ENCODE assay signal across 2 fruit fly cellular contexts in the genomic region with DNA sequence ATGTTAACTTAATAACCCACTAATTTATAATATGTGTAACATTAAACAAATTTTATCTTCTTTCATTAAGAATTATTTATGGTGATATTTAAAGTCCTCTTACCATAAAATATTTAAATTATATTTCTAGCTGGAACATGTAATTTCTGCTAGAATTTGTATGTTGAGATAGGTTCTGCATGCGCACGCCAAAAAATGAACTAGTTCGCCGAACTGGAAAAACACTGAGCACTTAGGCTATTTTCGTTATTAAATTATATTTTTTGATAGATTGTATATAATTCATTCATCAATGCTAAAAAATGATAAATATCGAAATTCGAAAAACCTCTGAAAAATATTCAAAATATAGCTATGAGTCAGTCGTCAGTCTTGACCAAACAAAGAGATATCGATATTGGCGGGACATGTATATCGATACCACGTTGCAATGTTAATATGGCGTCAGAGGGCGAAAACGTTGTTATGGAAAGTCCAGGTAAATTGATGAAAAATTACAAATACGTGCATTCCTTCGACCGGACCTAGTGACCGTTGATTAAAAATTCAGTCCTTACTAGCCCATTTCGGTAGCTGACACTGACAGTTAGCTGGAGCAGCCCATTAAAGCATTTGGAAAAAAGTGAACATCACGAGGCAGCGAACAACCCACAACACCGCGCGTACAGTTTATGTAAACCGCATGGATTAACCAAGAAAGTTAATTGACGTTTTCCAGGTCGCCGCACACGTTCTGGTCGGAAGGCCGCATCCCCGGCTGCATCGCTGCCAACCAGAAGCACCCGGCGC.
TF ChIP-seq lines count a peak whose summit lies in the region.

A gene (plus strand): TSS at position 426 of the 789 bp plus-strand sequence.

TF ChIP-seq in whole organism, embryonic, 481 proteins besides CTCF, POLR2A, EP300 and RAD21 (continued from another document and continues in another):
- TF ChIP-seq vnd (GFP tag; IDR thresholded peaks at IDR 0.05; lab: Robert Waterston, UW; ENCODE audit: partially characterized antibody) = peak; percentile 62
- peak; percentile 63; the same call in 2 of the 3 replicates for TF ChIP-seq CG14860 (GFP tag; IDR thresholded peaks at IDR 0.05; lab: Robert Waterston, UW; ENCODE audit: partially characterized antibody)
- 0 out of 2 replicates have a peak, but pooled peaks have one; percentile 15 for TF ChIP-seq CG11247 (GFP tag; IDR thresholded peaks at IDR 0.05; lab: Robert Waterston, UW)
- TF ChIP-seq chm (GFP tag; IDR thresholded peaks at IDR 0.05; lab: Robert Waterston, UW) = no peak
- TF ChIP-seq pzg (GFP tag; optimal IDR thresholded peaks at IDR 0.05; lab: Kevin White, UChicago) = peak; percentile 51
- TF ChIP-seq klu (GFP tag; IDR thresholded peaks at IDR 0.05; lab: Robert Waterston, UW) = peak; percentile 13; the same call in 1 of the 2 replicates
- TF ChIP-seq E2f1 (GFP tag; IDR thresholded peaks at IDR 0.05; lab: Robert Waterston, UW) = peak; percentile 48
- TF ChIP-seq CHES-1-like (GFP tag; optimal IDR thresholded peaks at IDR 0.05; lab: Kevin White, UChicago) = no peak
- peak; percentile 69 for TF ChIP-seq bbx (GFP tag; IDR thresholded peaks at IDR 0.05; lab: Robert Waterston, UW; ENCODE audit: partially characterized antibody)
- TF ChIP-seq Antp (GFP tag; optimal IDR thresholded peaks at IDR 0.05; lab: Kevin White, UChicago) = no peak
- peak; percentile 27 for TF ChIP-seq chn (GFP tag; optimal IDR thresholded peaks at IDR 0.05; lab: Kevin White, UChicago)
- no peak for TF ChIP-seq dan (GFP tag; IDR thresholded peaks at IDR 0.05; lab: Robert Waterston, UW)
- no peak for TF ChIP-seq nerfin-1 (tag; optimal IDR thresholded peaks at IDR 0.05; lab: Kevin White, UChicago)
- TF ChIP-seq tx (GFP tag; optimal IDR thresholded peaks at IDR 0.05; lab: Kevin White, UChicago) = no peak
- peak; percentile 10 for TF ChIP-seq CG30020 (tag; optimal IDR thresholded peaks at IDR 0.05; lab: Kevin White, UChicago)
- TF ChIP-seq ci (GFP tag; IDR thresholded peaks at IDR 0.05; lab: Robert Waterston, UW) = peak; percentile 56; the same call in 2 of the 3 replicates
- TF ChIP-seq ato (GFP tag; IDR thresholded peaks at IDR 0.05; lab: Robert Waterston, UW; ENCODE audit: partially characterized antibody) = peak; percentile 51; the same call in 1 of the 2 replicates
- TF ChIP-seq CG12236 (GFP tag; optimal IDR thresholded peaks at IDR 0.05; lab: Kevin White, UChicago) = no peak
- TF ChIP-seq CG12942 (GFP tag; optimal IDR thresholded peaks at IDR 0.05; lab: Kevin White, UChicago) = no peak
- no peak for TF ChIP-seq slp2 (GFP tag; optimal IDR thresholded peaks at IDR 0.05; lab: Kevin White, UChicago)
- TF ChIP-seq jumu (GFP tag; optimal IDR thresholded peaks at IDR 0.05; lab: Kevin White, UChicago) = no peak
- no peak for TF ChIP-seq CG10431 (GFP tag; optimal IDR thresholded peaks at IDR 0.05; lab: Kevin White, UChicago)
- no peak for TF ChIP-seq luna (GFP tag; optimal IDR thresholded peaks at IDR 0.05; lab: Kevin White, UChicago)
- peak; percentile 50 for TF ChIP-seq Ptx1 (GFP tag; IDR thresholded peaks at IDR 0.05; lab: Robert Waterston, UW)
- TF ChIP-seq salm (tag; optimal IDR thresholded peaks at IDR 0.05; lab: Kevin White, UChicago) = no peak
- TF ChIP-seq PHDP (tag; optimal IDR thresholded peaks at IDR 0.05; lab: Kevin White, UChicago) = peak; percentile 31
- TF ChIP-seq Adf1 (GFP tag; IDR thresholded peaks at IDR 0.05; lab: Robert Waterston, UW) = 0 out of 2 replicates have a peak, but pooled peaks have one; percentile 15
- peak; percentile 73 for TF ChIP-seq Bgb (GFP tag; IDR thresholded peaks at IDR 0.05; lab: Robert Waterston, UW; ENCODE audit: partially characterized antibody)
- peak; percentile 41 for TF ChIP-seq Xbp1 (GFP tag; optimal IDR thresholded peaks at IDR 0.05; lab: Kevin White, UChicago)
- TF ChIP-seq CG17186 (GFP tag; optimal IDR thresholded peaks at IDR 0.05; lab: Kevin White, UChicago) = peak; percentile 14
- TF ChIP-seq CG16815 (GFP tag; optimal IDR thresholded peaks at IDR 0.05; lab: Kevin White, UChicago) = no peak
- TF ChIP-seq ind (GFP tag; optimal IDR thresholded peaks at IDR 0.05; lab: Kevin White, UChicago) = peak; percentile 29
- TF ChIP-seq hbn (GFP tag; IDR thresholded peaks at IDR 0.05; lab: Robert Waterston, UW; ENCODE audit: partially characterized antibody) = peak; percentile 71
- TF ChIP-seq p53 (GFP tag; optimal IDR thresholded peaks at IDR 0.05; lab: Kevin White, UChicago) = no peak
- TF ChIP-seq bab2 (GFP tag; optimal IDR thresholded peaks at IDR 0.05; lab: Kevin White, UChicago) = no peak
- peak; percentile 22; the same call in 1 of the 3 replicates for TF ChIP-seq ase (GFP tag; IDR thresholded peaks at IDR 0.05; lab: Robert Waterston, UW)
- TF ChIP-seq abd-A (tag; optimal IDR thresholded peaks at IDR 0.05; lab: Kevin White, UChicago) = no peak
- TF ChIP-seq Hsf (GFP tag; optimal IDR thresholded peaks at IDR 0.05; lab: Kevin White, UChicago) = peak; percentile 25
- no peak for TF ChIP-seq Mad (GFP tag; optimal IDR thresholded peaks at IDR 0.05; lab: Kevin White, UChicago)
- TF ChIP-seq zfh2 (GFP tag; optimal IDR thresholded peaks at IDR 0.05; lab: Kevin White, UChicago) = peak; percentile 1
- TF ChIP-seq H2.0 (GFP tag; IDR thresholded peaks at IDR 0.05; lab: Robert Waterston, UW) = peak; percentile 41; the same call in 1 of the 2 replicates
- peak; percentile 61 for TF ChIP-seq inv (GFP tag; IDR thresholded peaks at IDR 0.05; lab: Robert Waterston, UW; ENCODE audit: partially characterized antibody)
- no peak for TF ChIP-seq cato (GFP tag; optimal IDR thresholded peaks at IDR 0.05; lab: Kevin White, UChicago; ENCODE audit: borderline replicate concordance)
- TF ChIP-seq knrl (GFP tag; IDR thresholded peaks at IDR 0.05; lab: Robert Waterston, UW; ENCODE audit: partially characterized antibody) = peak; percentile 78
- peak; percentile 23 for TF ChIP-seq CG30403 (GFP tag; optimal IDR thresholded peaks at IDR 0.05; lab: Kevin White, UChicago)
- peak; percentile 38; the same call in 1 of the 2 replicates for TF ChIP-seq CG17328 (GFP tag; IDR thresholded peaks at IDR 0.05; lab: Robert Waterston, UW)
- TF ChIP-seq CG10979 (tag; optimal IDR thresholded peaks at IDR 0.05; lab: Kevin White, UChicago) = peak; percentile 5
- TF ChIP-seq Hr3 (GFP tag; optimal IDR thresholded peaks at IDR 0.05; lab: Kevin White, UChicago) = peak; percentile 8
- TF ChIP-seq nmo (GFP tag; optimal IDR thresholded peaks at IDR 0.05; lab: Kevin White, UChicago) = peak; percentile 17
- peak; percentile 80 for TF ChIP-seq Scr (GFP tag; IDR thresholded peaks at IDR 0.05; lab: Robert Waterston, UW; ENCODE audit: partially characterized antibody)
- no peak for TF ChIP-seq Six4 (GFP tag; optimal IDR thresholded peaks at IDR 0.05; lab: Kevin White, UChicago)
- TF ChIP-seq chinmo (GFP tag; IDR thresholded peaks at IDR 0.05; lab: Robert Waterston, UW; ENCODE audit: partially characterized antibody) = 0 out of 4 replicates have a peak, but pooled peaks have one; percentile 50
- peak; percentile 86 for TF ChIP-seq CG13287 (GFP tag; IDR thresholded peaks at IDR 0.05; lab: Robert Waterston, UW; ENCODE audit: partially characterized antibody)
- no peak for TF ChIP-seq CG16863 (GFP tag; optimal IDR thresholded peaks at IDR 0.05; lab: Kevin White, UChicago)
- peak; percentile 33 for TF ChIP-seq CG2712 (tag; optimal IDR thresholded peaks at IDR 0.05; lab: Kevin White, UChicago)
- TF ChIP-seq Dek (tag; optimal IDR thresholded peaks at IDR 0.05; lab: Kevin White, UChicago) = no peak

TF ChIP-seq in whole organism, prepupa, 60 proteins besides CTCF, POLR2A, EP300 and RAD21 (continued from another document):
- TF ChIP-seq esn (GFP tag; optimal IDR thresholded peaks at IDR 0.05; lab: Kevin White, UChicago) = peak; percentile 41
- no peak for TF ChIP-seq Ets21C (GFP tag; optimal IDR thresholded peaks at IDR 0.05; lab: Kevin White, UChicago)
- TF ChIP-seq CG32006 (GFP tag; optimal IDR thresholded peaks at IDR 0.05; lab: Kevin White, UChicago) = no peak
- no peak for TF ChIP-seq Sox102F (GFP tag; optimal IDR thresholded peaks at IDR 0.05; lab: Kevin White, UChicago)
- TF ChIP-seq CG11762 (GFP tag; optimal IDR thresholded peaks at IDR 0.05; lab: Kevin White, UChicago; ENCODE audit: insufficient read depth) = no peak
- TF ChIP-seq Hr38 (GFP tag; optimal IDR thresholded peaks at IDR 0.05; lab: Kevin White, UChicago) = no peak
- no peak for TF ChIP-seq CG9139 (GFP tag; optimal IDR thresholded peaks at IDR 0.05; lab: Kevin White, UChicago)
- TF ChIP-seq Hr39 (GFP tag; optimal IDR thresholded peaks at IDR 0.05; lab: Kevin White, UChicago) = peak; percentile 10
- TF ChIP-seq Smox (GFP tag; optimal IDR thresholded peaks at IDR 0.05; lab: Kevin White, UChicago) = no peak
- no peak for TF ChIP-seq OdsH (GFP tag; optimal IDR thresholded peaks at IDR 0.05; lab: Kevin White, UChicago)
- no peak for TF ChIP-seq CG34406 (GFP tag; optimal IDR thresholded peaks at IDR 0.05; lab: Kevin White, UChicago)
- no peak for TF ChIP-seq dac (GFP tag; optimal IDR thresholded peaks at IDR 0.05; lab: Kevin White, UChicago)
- TF ChIP-seq Eip75B (GFP tag; optimal IDR thresholded peaks at IDR 0.05; lab: Kevin White, UChicago) = no peak
- TF ChIP-seq acj6 (GFP tag; optimal IDR thresholded peaks at IDR 0.05; lab: Kevin White, UChicago) = peak; percentile 22
- TF ChIP-seq Gug (GFP tag; IDR thresholded peaks at IDR 0.05; lab: Robert Waterston, UW) = no peak
- TF ChIP-seq CG11902 (GFP tag; optimal IDR thresholded peaks at IDR 0.05; lab: Kevin White, UChicago) = no peak
- TF ChIP-seq CG6854 (GFP tag; optimal IDR thresholded peaks at IDR 0.05; lab: Kevin White, UChicago) = no peak
- TF ChIP-seq Ets96B (tag; optimal IDR thresholded peaks at IDR 0.05; lab: Kevin White, UChicago) = peak; percentile 20
- TF ChIP-seq cyc (GFP tag; optimal IDR thresholded peaks at IDR 0.05; lab: Kevin White, UChicago) = peak; percentile 5
- no peak for TF ChIP-seq spab (GFP tag; optimal IDR thresholded peaks at IDR 0.05; lab: Kevin White, UChicago)
- no peak for TF ChIP-seq CG16779 (tag; optimal IDR thresholded peaks at IDR 0.05; lab: Kevin White, UChicago)
- TF ChIP-seq dsx (GFP tag; optimal IDR thresholded peaks at IDR 0.05; lab: Kevin White, UChicago; ENCODE audit: poor library complexity, severe bottlenecking) = no peak
- TF ChIP-seq CG31627 (GFP tag; optimal IDR thresholded peaks at IDR 0.05; lab: Kevin White, UChicago) = peak; percentile 1
- peak; percentile 89 for TF ChIP-seq Sox14 (GFP tag; optimal IDR thresholded peaks at IDR 0.05; lab: Kevin White, UChicago)
- TF ChIP-seq CG8632 (GFP tag; optimal IDR thresholded peaks at IDR 0.05; lab: Kevin White, UChicago) = no peak
- no peak for TF ChIP-seq CG11294 (GFP tag; IDR thresholded peaks at IDR 0.05; lab: Robert Waterston, UW)
- no peak for TF ChIP-seq CG15336 (GFP tag; IDR thresholded peaks at IDR 0.05; lab: Robert Waterston, UW)
- TF ChIP-seq CG1621 (tag; optimal IDR thresholded peaks at IDR 0.05; lab: Kevin White, UChicago) = no peak
- no peak for TF ChIP-seq CG10631 (GFP tag; optimal IDR thresholded peaks at IDR 0.05; lab: Kevin White, UChicago)
- TF ChIP-seq CG4318 (GFP tag; optimal IDR thresholded peaks at IDR 0.05; lab: Kevin White, UChicago) = no peak
- peak; percentile 78 for TF ChIP-seq fkh (GFP tag; optimal IDR thresholded peaks at IDR 0.05; lab: Kevin White, UChicago)
- 0 out of 3 replicates have a peak, but pooled peaks have one; percentile 17 for TF ChIP-seq CG6163 (GFP tag; IDR thresholded peaks at IDR 0.05; lab: Robert Waterston, UW)
- no peak for TF ChIP-seq CG10669 (GFP tag; optimal IDR thresholded peaks at IDR 0.05; lab: Kevin White, UChicago)
- no peak for TF ChIP-seq svp (GFP tag; lab: Kevin White, UChicago)
- no peak for TF ChIP-seq Hr4 (GFP tag; optimal IDR thresholded peaks at IDR 0.05; lab: Kevin White, UChicago)
- TF ChIP-seq Eip78C (GFP tag; lab: Kevin White, UChicago) = no peak
- TF ChIP-seq vri (GFP tag; optimal IDR thresholded peaks at IDR 0.05; lab: Kevin White, UChicago) = no peak
- no peak for TF ChIP-seq CG8319 (GFP tag; optimal IDR thresholded peaks at IDR 0.05; lab: Kevin White, UChicago)
